Worm (Caenorhabditis elegans): ENCODE results near the gene ZK813.4.

ce11 chrX:3429122-3429521 lies 798 bp downstream of the ZK813.4 start:
- TF ChIP-seq ceh-83 (GFP tag; optimal IDR thresholded peaks at IDR 0.05) (no peak), ztf-11 (tag; optimal IDR thresholded peaks at IDR 0.05) (no peak), lin-13 (tag; optimal IDR thresholded peaks at IDR 0.05) (no peak), nhr-28 (tag; optimal IDR thresholded peaks at IDR 0.05) (no peak), ces-1 (GFP tag; optimal IDR thresholded peaks at IDR 0.05) (peak; percentile 53), unc-62 (GFP tag; optimal IDR thresholded peaks at IDR 0.05) (no peak)
